Worm (Caenorhabditis elegans) whole organism, L4 larva: Measurements from ENCODE around the gene R11E3.1.

Source experiments
- D1046.2 ChIP-seq: fragments of 200-800 bp; sonication (Bioruptor generic); IDR thresholded peaks from 2 replicates; pipeline ENCODE4 v1.3.6; 2022; ENCODE audit warnings: missing genetic modification characterization, missing compliant biosample characterization
- F37D6.2 ChIP-seq: sonication (generic microtip); optimal IDR thresholded peaks from 2 replicates; lab custom pipeline; 2016; ENCODE audit warnings: mild to moderate bottlenecking, missing genetic modification characterization, missing compliant biosample characterization
- F44E2.7 ChIP-seq: fragments of 200-800 bp; sonication (Bioruptor generic); IDR thresholded peaks from 2 replicates; pipeline ENCODE4 v2.1.2; 2022; ENCODE audit warnings: missing genetic modification characterization, missing compliant biosample characterization
- F49E8.2 ChIP-seq: sonication (generic microtip); optimal IDR thresholded peaks from 2 replicates; lab custom pipeline; 2016; ENCODE audit warnings: missing compliant biosample characterization, mild to moderate bottlenecking, missing genetic modification characterization, borderline replicate concordance
- R02D3.7 ChIP-seq: fragments of 150-350 bp; sonication (generic microtip); optimal IDR thresholded peaks from 3 replicates; lab custom pipeline; 2014; ENCODE audit warnings: missing biosample characterization, missing genetic modification characterization
- T20F7.1 ChIP-seq: fragments of 200-800 bp; sonication (Bioruptor generic); optimal IDR thresholded peaks from 2 replicates; lab custom pipeline; 2018; ENCODE audit warnings: mild to moderate bottlenecking, missing genetic modification characterization, missing compliant biosample characterization
- Y75B8A.6 ChIP-seq: fragments of 200-800 bp; sonication (Bioruptor generic); IDR thresholded peaks from 2 replicates; pipeline ENCODE4 v1.3.6; 2022; ENCODE audit warnings: missing genetic modification reagents, missing genetic modification characterization, missing compliant biosample characterization
- aha-1 ChIP-seq: fragments of 150-350 bp; peaks from one replicate; lab custom pipeline; 2014; ENCODE audit warnings: missing biosample characterization, missing genetic modification characterization
- ama-1 ChIP-seq: fragments of 150-350 bp; optimal IDR thresholded peaks from 2 replicates; lab custom pipeline; 2014; ENCODE audit warnings: inconsistent platforms, mixed read lengths
- arid-1 ChIP-seq: fragments of 200-800 bp; sonication (Bioruptor generic); conservative IDR thresholded peaks from 2 replicates; pipeline ENCODE4 v1.3.6; 2022; ENCODE audit warnings: missing genetic modification reagents, missing genetic modification characterization, missing compliant biosample characterization
- ceh-28 ChIP-seq: fragments of 150-350 bp; optimal IDR thresholded peaks from 2 replicates; lab custom pipeline; 2014; ENCODE audit warnings: missing biosample characterization, missing genetic modification reagents, missing genetic modification characterization
- ceh-44 ChIP-seq: fragments of 200-800 bp; sonication (Bioruptor generic); IDR thresholded peaks from 2 replicates; pipeline ENCODE4 v1.3.6; 2022; ENCODE audit warnings: missing genetic modification reagents, missing genetic modification characterization, missing compliant biosample characterization
- ceh-82 ChIP-seq: sonication (generic microtip); optimal IDR thresholded peaks from 2 replicates; lab custom pipeline; 2017; ENCODE audit warnings: missing biosample characterization, missing genetic modification characterization
- cey-2 ChIP-seq: sonication (generic microtip); optimal IDR thresholded peaks from 3 replicates; lab custom pipeline; 2017; ENCODE audit warnings: missing genetic modification characterization, mild to moderate bottlenecking, missing compliant biosample characterization, antibody characterized with exemption, borderline replicate concordance; ENCODE audit not compliant: insufficient read depth
- ctbp-1 ChIP-seq: fragments of 200-800 bp; sonication (Bioruptor generic); IDR thresholded peaks from 2 replicates; pipeline ENCODE4 v1.3.6; 2022; ENCODE audit warnings: missing genetic modification reagents, missing genetic modification characterization, missing compliant biosample characterization
- dmd-6 ChIP-seq: fragments of 200-800 bp; sonication (Bioruptor generic); IDR thresholded peaks from 2 replicates; pipeline ENCODE4 v1.3.6; 2022; ENCODE audit warnings: missing genetic modification reagents, missing genetic modification characterization, missing compliant biosample characterization
- dmd-8 ChIP-seq: fragments of 200-800 bp; sonication (Bioruptor generic); IDR thresholded peaks from 2 replicates; pipeline ENCODE4 v1.3.6; 2022; ENCODE audit warnings: missing genetic modification characterization, missing compliant biosample characterization
- duxl-1 ChIP-seq: sonication (generic microtip); optimal IDR thresholded peaks from 2 replicates; lab custom pipeline; 2016; ENCODE audit warnings: mild to moderate bottlenecking, missing genetic modification characterization, moderate library complexity, missing compliant biosample characterization; ENCODE audit not compliant: poor library complexity
- dve-1 ChIP-seq: sonication (generic microtip); optimal IDR thresholded peaks from 2 replicates; lab custom pipeline; 2017; ENCODE audit warnings: antibody characterized with exemption, mild to moderate bottlenecking, missing genetic modification characterization, missing compliant biosample characterization; ENCODE audit not compliant: insufficient read depth
- fkh-10 ChIP-seq: fragments of 150-350 bp; optimal IDR thresholded peaks from 2 replicates; lab custom pipeline; 2014; ENCODE audit warnings: missing biosample characterization, missing genetic modification reagents, missing genetic modification characterization
- fos-1 ChIP-seq: fragments of 150-350 bp; optimal IDR thresholded peaks from 2 replicates; lab custom pipeline; 2014; ENCODE audit warnings: missing biosample characterization, missing genetic modification characterization
- gei-8 ChIP-seq: fragments of 200-800 bp; sonication (Bioruptor generic); optimal IDR thresholded peaks from 2 replicates; lab custom pipeline; 2018; ENCODE audit warnings: mild to moderate bottlenecking, missing genetic modification characterization, missing compliant biosample characterization
- hlh-30 ChIP-seq: sonication (generic microtip); optimal IDR thresholded peaks from 2 replicates; lab custom pipeline; 2017; ENCODE audit warnings: antibody characterized with exemption, mild to moderate bottlenecking, missing genetic modification characterization, missing compliant biosample characterization; ENCODE audit not compliant: insufficient read depth
- lim-7 ChIP-seq: fragments of 200-800 bp; sonication (Bioruptor generic); IDR thresholded peaks from 2 replicates; pipeline ENCODE4 v1.3.6; 2022; ENCODE audit warnings: missing genetic modification characterization, missing compliant biosample characterization
- lin-1 ChIP-seq: fragments of 200-800 bp; sonication (Bioruptor generic); IDR thresholded peaks from 2 replicates; pipeline ENCODE4 v1.3.6; 2022; ENCODE audit warnings: missing genetic modification reagents, missing genetic modification characterization, missing compliant biosample characterization
- lin-13 ChIP-seq: fragments of 150-350 bp; optimal IDR thresholded peaks from 2 replicates; lab custom pipeline; 2014; ENCODE audit warnings: missing biosample characterization, missing genetic modification reagents, missing genetic modification characterization
- lin-39 ChIP-seq: fragments of 150-350 bp; optimal IDR thresholded peaks from 2 replicates; lab custom pipeline; 2014; ENCODE audit warnings: missing biosample characterization, missing genetic modification reagents, missing genetic modification characterization
- lsy-2 ChIP-seq, 2 experiments: fragments of 150-350 bp in 1 of 2; sonication (generic microtip) in 1 of 2; optimal IDR thresholded peaks; 2 replicates each; lab custom pipeline; 2014 to 2017; ENCODE audit warnings: missing biosample characterization in 2 of 2, missing genetic modification characterization in 2 of 2
- mdl-1 ChIP-seq, 2 experiments: fragments of 150-350 bp in 1 of 2; sonication (generic microtip) in 1 of 2; optimal IDR thresholded peaks; 2 replicates each; lab custom pipeline; 2014 to 2017; ENCODE audit warnings: missing biosample characterization in 2 of 2, missing genetic modification characterization in 2 of 2
- mdt-29 ChIP-seq: fragments of 200-800 bp; sonication (Bioruptor generic); IDR thresholded peaks from 2 replicates; pipeline ENCODE4 v1.3.6; 2022; ENCODE audit warnings: missing genetic modification reagents, missing genetic modification characterization, missing compliant biosample characterization
- mep-1 ChIP-seq: fragments of 150-350 bp; sonication (generic microtip); optimal IDR thresholded peaks from 3 replicates; lab custom pipeline; 2014; ENCODE audit warnings: missing biosample characterization, missing genetic modification characterization
- mxl-2 ChIP-seq: fragments of 200-800 bp; sonication (Bioruptor generic); conservative IDR thresholded peaks from 2 replicates; pipeline ENCODE4 v1.3.6; 2022; ENCODE audit warnings: missing genetic modification reagents, missing genetic modification characterization, missing compliant biosample characterization
- nhr-28 ChIP-seq: fragments of 150-350 bp; optimal IDR thresholded peaks from 2 replicates; lab custom pipeline; 2014; ENCODE audit warnings: missing biosample characterization, missing genetic modification characterization
- nhr-42 ChIP-seq: fragments of 200-800 bp; sonication (Bioruptor generic); IDR thresholded peaks from 2 replicates; pipeline ENCODE4 v1.3.6; 2022; ENCODE audit warnings: missing genetic modification characterization, missing compliant biosample characterization
- nhr-76 ChIP-seq: fragments of 150-350 bp; optimal IDR thresholded peaks from 2 replicates; lab custom pipeline; 2014; ENCODE audit warnings: missing biosample characterization, missing genetic modification characterization
- nhr-77 ChIP-seq: fragments of 150-350 bp; optimal IDR thresholded peaks from 2 replicates; lab custom pipeline; 2014; ENCODE audit warnings: missing biosample characterization, missing genetic modification characterization
- php-3 ChIP-seq: fragments of 200-800 bp; sonication (Bioruptor generic); IDR thresholded peaks from 2 replicates; pipeline ENCODE4 v1.3.6; 2022; ENCODE audit warnings: missing genetic modification reagents, missing genetic modification characterization, missing compliant biosample characterization
- rbr-2 ChIP-seq: sonication (generic microtip); optimal IDR thresholded peaks from 2 replicates; lab custom pipeline; 2016; ENCODE audit warnings: missing genotype, missing genetic modification characterization, missing compliant biosample characterization
- saeg-2 ChIP-seq: fragments of 200-800 bp; sonication (Bioruptor generic); IDR thresholded peaks from 2 replicates; pipeline ENCODE4 v1.3.6; 2022; ENCODE audit warnings: missing genetic modification reagents, missing genetic modification characterization, missing compliant biosample characterization
- set-16 ChIP-seq: fragments of 200-800 bp; sonication (Bioruptor generic); IDR thresholded peaks from 2 replicates; pipeline ENCODE4 v1.3.6; 2022; ENCODE audit warnings: missing genetic modification reagents, missing genetic modification characterization, missing compliant biosample characterization
- spr-1 ChIP-seq: sonication (generic microtip); optimal IDR thresholded peaks from 2 replicates; lab custom pipeline; 2016; ENCODE audit warnings: mild to moderate bottlenecking, missing genetic modification characterization, missing compliant biosample characterization
- spr-3 ChIP-seq: fragments of 200-800 bp; sonication (Bioruptor generic); optimal IDR thresholded peaks from 2 replicates; lab custom pipeline; 2018; ENCODE audit warnings: mild to moderate bottlenecking, missing genetic modification characterization, missing compliant biosample characterization
- tag-97 ChIP-seq: fragments of 200-800 bp; sonication (Bioruptor generic); IDR thresholded peaks from 2 replicates; pipeline ENCODE4 v1.3.6; 2022; ENCODE audit warnings: missing genetic modification characterization, missing compliant biosample characterization
- unc-130 ChIP-seq: sonication (generic microtip); optimal IDR thresholded peaks from 2 replicates; lab custom pipeline; 2016; ENCODE audit warnings: missing genetic modification reagents, missing genetic modification characterization, missing compliant biosample characterization
- zag-1 ChIP-seq: fragments of 150-350 bp; optimal IDR thresholded peaks from 2 replicates; lab custom pipeline; 2014; ENCODE audit warnings: missing biosample characterization, missing genetic modification characterization
- zip-11 ChIP-seq: fragments of 200-800 bp; sonication (Bioruptor generic); IDR thresholded peaks from 2 replicates; pipeline ENCODE4 v1.3.6; 2022; ENCODE audit warnings: missing genetic modification characterization, missing compliant biosample characterization

R11E3.1 gene

DNA sequence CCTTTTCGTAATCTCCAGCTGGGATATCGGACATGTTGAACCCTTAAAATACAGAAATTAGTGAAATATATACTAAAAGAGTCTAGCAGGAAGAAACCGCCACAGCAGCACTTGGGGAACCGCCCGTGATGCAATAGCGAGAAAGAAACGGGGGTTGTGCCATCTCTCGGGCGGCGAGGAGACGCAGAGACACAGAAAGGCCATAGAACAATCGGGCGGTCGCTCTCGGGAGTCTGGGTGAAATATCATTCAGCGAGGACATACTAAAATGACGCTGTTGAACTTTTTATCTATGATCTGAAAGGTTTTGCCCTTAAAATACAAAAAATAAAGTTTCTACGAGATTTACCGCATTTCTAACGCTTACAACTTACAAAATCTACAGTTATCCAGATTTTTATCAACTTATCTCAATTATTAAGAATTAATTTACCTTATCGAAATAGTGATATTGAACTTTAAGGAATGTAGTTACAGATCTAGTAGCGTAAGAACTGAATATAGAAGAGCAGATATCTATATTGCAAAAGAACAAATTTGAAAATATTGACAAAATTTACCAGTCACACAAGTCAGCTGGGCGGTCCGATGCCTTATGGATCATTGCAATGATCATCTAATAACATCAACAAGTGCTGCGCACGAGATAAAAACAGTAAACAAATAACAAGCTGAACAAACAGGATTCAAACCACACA, 41.0 kb upstream of the R11E3.1 start, which contains the start of gene cyc-2.1 (continued):
- TF ChIP-seq lin-39 (tag; lab: Kevin White, UChicago) (no peak), php-3 (GFP tag; lab: Robert Waterston, UW) (0 out of 2 replicates have a peak, but pooled peaks have one; percentile 9), spr-3 (GFP tag; lab: Kevin White, UChicago) (no peak), mdl-1 (tag; optimal IDR thresholded peaks at IDR 0.05; lab: Kevin White, UChicago) (no peak), F49E8.2 (tag; lab: Kevin White, UChicago) (peak; percentile 85), nhr-28 (tag; lab: Kevin White, UChicago) (peak; percentile 55), rbr-2 (tag; lab: Kevin White, UChicago) (peak; percentile 68), ama-1 (lab: Kevin White, UChicago) (peak; percentile 78), fos-1 (tag; lab: Kevin White, UChicago) (no peak), lin-13 (GFP tag; lab: Kevin White, UChicago) (peak; percentile 36), saeg-2 (GFP tag; lab: Robert Waterston, UW) (no peak), nhr-42 (no peak), R02D3.7 (tag; lab: Kevin White, UChicago) (no peak), ctbp-1 (GFP tag; lab: Robert Waterston, UW) (0 out of 2 replicates have a peak, but pooled peaks have one; percentile 44), tag-97 (GFP tag; lab: Robert Waterston, UW) (no peak), lin-1 (GFP tag; lab: Robert Waterston, UW) (peak; percentile 63; the same call in 1 of the 2 replicates), D1046.2 (GFP tag; lab: Robert Waterston, UW) (no peak), zag-1 (tag; lab: Kevin White, UChicago) (no peak), mdt-29 (no peak)

DNA sequence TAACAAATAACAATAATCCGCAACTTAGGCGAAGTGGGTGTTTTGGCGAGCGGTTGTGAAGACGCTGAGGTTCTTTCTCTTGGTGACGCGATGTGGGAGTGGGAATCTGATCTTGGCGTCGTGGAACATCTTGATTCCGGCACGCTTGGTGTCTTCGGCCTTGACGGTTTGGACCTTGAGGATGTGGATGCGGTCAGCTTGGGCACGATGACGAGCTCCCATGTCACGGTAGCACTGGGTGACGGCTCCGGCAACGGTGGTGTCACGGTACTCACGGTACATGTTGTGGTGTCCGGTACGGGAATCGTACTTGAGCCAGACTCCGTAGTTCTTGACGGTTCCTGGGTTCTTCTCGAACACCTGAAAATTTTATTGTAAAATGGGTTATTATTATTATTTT, 40.4 kb upstream of the R11E3.1 start:
- TF ChIP-seq aha-1 (tag; lab: Kevin White, UChicago) (peak; percentile 29), ceh-44 (0 out of 2 replicates have a peak, but pooled peaks have one; percentile 46), Y75B8A.6 (GFP tag; lab: Robert Waterston, UW) (no peak), set-16 (GFP tag; lab: Robert Waterston, UW) (peak; percentile 69), ceh-28 (no peak), lim-7 (GFP tag; lab: Robert Waterston, UW) (peak; percentile 48; the same call in 1 of the 2 replicates), F44E2.7 (GFP tag; lab: Robert Waterston, UW) (0 out of 2 replicates have a peak, but pooled peaks have one; percentile 20), F37D6.2 (tag; lab: Kevin White, UChicago) (no peak)
- TF ChIP-seq, all 104 proteins: peak for 5

DNA sequence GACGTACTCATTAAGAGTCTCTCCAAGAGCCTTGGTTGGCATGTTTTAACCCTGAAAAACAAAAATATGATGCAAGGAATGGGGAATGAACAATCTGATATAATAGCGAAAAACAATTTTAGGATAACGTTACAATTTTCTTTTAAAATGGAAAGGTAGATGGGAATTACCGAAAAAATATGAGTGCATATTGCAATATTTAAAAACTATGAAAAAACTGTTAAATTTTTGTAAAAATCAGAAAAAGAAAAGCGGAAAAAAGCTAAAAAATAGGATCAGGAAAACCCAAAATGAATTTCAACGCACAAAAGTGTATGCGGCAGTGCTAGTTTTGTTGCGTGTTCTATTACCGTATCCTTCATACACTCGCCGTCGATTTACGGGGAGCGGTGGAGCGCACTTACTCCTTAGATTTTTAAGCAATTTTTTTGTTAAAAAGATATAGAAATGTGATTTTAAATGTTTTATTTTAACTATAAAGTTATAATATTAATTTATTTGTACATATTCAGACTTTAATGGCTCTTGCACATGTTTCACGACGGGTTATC, 39.7 kb upstream of the R11E3.1 start, which contains the start of the genes rpl-20 and Y17G9B.5:
Gene rpl-20, minus strand, starts transcription at position 51 of the 551 bp plus-strand sequence.
Gene Y17G9B.5, plus strand, starts transcription at position 513 of the 551 bp plus-strand sequence.
- TF ChIP-seq spr-1 (tag; lab: Kevin White, UChicago) = peak; percentile 99
- TF ChIP-seq nhr-42 = peak; percentile 99
- peak; percentile 97 for TF ChIP-seq D1046.2 (GFP tag; lab: Robert Waterston, UW)
- 0 out of 2 replicates have a peak, but pooled peaks have one; percentile 75 for TF ChIP-seq zip-11
- peak; percentile 100 for TF ChIP-seq fkh-10
- peak; percentile 94 for TF ChIP-seq mxl-2 (GFP tag; lab: Robert Waterston, UW)
- TF ChIP-seq unc-130 (GFP tag; lab: Kevin White, UChicago) = peak; percentile 98
- TF ChIP-seq ceh-82 (tag; lab: Kevin White, UChicago) = peak; percentile 40
- peak; percentile 98 for TF ChIP-seq duxl-1
- TF ChIP-seq cey-2 (tag; lab: Kevin White, UChicago) = peak; percentile 93
- TF ChIP-seq arid-1 (GFP tag; lab: Robert Waterston, UW) = peak; percentile 99
- peak; percentile 100 for TF ChIP-seq mep-1 (tag; lab: Kevin White, UChicago)
- TF ChIP-seq dmd-8 = peak; percentile 46; the same call in 1 of the 2 replicates
- peak; percentile 90 for TF ChIP-seq nhr-76 (tag; lab: Kevin White, UChicago)
- TF ChIP-seq dve-1 (tag; lab: Kevin White, UChicago) = peak; percentile 100
- TF ChIP-seq T20F7.1 = peak; percentile 98
- peak; percentile 100 for TF ChIP-seq nhr-77 (tag; lab: Kevin White, UChicago)
- peak; percentile 88 for TF ChIP-seq zag-1 (tag; lab: Kevin White, UChicago)
- peak; percentile 100 for TF ChIP-seq dmd-6 (GFP tag; lab: Robert Waterston, UW)
- TF ChIP-seq gei-8 (GFP tag; lab: Kevin White, UChicago) = peak; percentile 93
- peak; percentile 98 for TF ChIP-seq nhr-28 (tag; lab: Kevin White, UChicago)
- peak; percentile 100 for TF ChIP-seq lsy-2 (tag; optimal IDR thresholded peaks at IDR 0.05; lab: Kevin White, UChicago)
- peak; percentile 98 for TF ChIP-seq hlh-30 (tag; lab: Kevin White, UChicago)
